Fruit fly (Drosophila melanogaster) whole organism, pupa: ENCODE data around the gene PIG-L.

ENCODE experiments used
- CG12605 ChIP-seq: fragments of 200-800 bp; sonication (Bioruptor generic); IDR thresholded peaks from 2 replicates; pipeline ENCODE4 v1.3.6; 2022; ENCODE audit warnings: missing biosample characterization, missing genetic modification characterization
- Pif1B ChIP-seq: fragments of 200-800 bp; sonication (Bioruptor generic); optimal IDR thresholded peaks from 3 replicates; lab custom pipeline; 2016; ENCODE audit warnings: missing biosample characterization, missing genetic modification characterization

- TF ChIP-seq CG12605 (GFP tag; lab: Robert Waterston, UW) (0 out of 2 replicates have a peak, but pooled peaks have one; percentile 39), Pif1B (GFP tag; lab: Kevin White, UChicago) (peak; percentile 1)
Measured at dm6 chr3R:20007399-20008285, 13.5 kb downstream of the PIG-L start.
